Fruit fly (Drosophila melanogaster) whole organism, wandering third instar larva: ENCODE measurements around the gene CG43400.

ENCODE experiments used
- Abd-B ChIP-seq: fragments of >200 bp; optimal IDR thresholded peaks from 2 replicates; lab custom pipeline; 2017; ENCODE audit warnings: missing biosample characterization, missing genetic modification characterization
- CG32264 ChIP-seq: fragments of 200-800 bp; sonication (Bioruptor generic); optimal IDR thresholded peaks from 2 replicates; lab custom pipeline; 2016; ENCODE audit warnings: missing biosample characterization, missing genetic modification characterization
- CG9705 ChIP-seq: fragments of 200-800 bp; sonication (Bioruptor generic); optimal IDR thresholded peaks from 2 replicates; lab custom pipeline; 2018; ENCODE audit warnings: missing biosample characterization, mild to moderate bottlenecking, missing genetic modification characterization
- CrebA ChIP-seq: fragments of 200-800 bp; sonication (Bioruptor generic); optimal IDR thresholded peaks from 2 replicates; lab custom pipeline; 2016; ENCODE audit warnings: missing biosample characterization, mild to moderate bottlenecking, missing genetic modification characterization, borderline replicate concordance
- Dfd ChIP-seq: fragments of >200 bp; optimal IDR thresholded peaks from 2 replicates; lab custom pipeline; 2017; ENCODE audit warnings: missing biosample characterization, missing genetic modification characterization
- Dif ChIP-seq: fragments of 200-275, 200-300 bp; sonication (Bioruptor generic); optimal IDR thresholded peaks from 2 replicates; lab custom pipeline; 2018; ENCODE audit warnings: missing biosample characterization, missing genetic modification characterization; ENCODE audit not compliant: partially characterized antibody
- GATAd ChIP-seq: sonication (Bioruptor generic); optimal IDR thresholded peaks from 2 replicates; lab custom pipeline; 2016; ENCODE audit warnings: missing biosample characterization, missing genetic modification characterization
- HLH106 ChIP-seq: fragments of 200-800 bp; optimal IDR thresholded peaks from 3 replicates; lab custom pipeline; 2019; ENCODE audit warnings: missing biosample characterization, mild to moderate bottlenecking, missing genetic modification characterization, moderate library complexity
- Hnf4 ChIP-seq: fragments of 200-800 bp; sonication (Bioruptor generic); optimal IDR thresholded peaks from 2 replicates; lab custom pipeline; 2016; ENCODE audit warnings: missing biosample characterization, mild to moderate bottlenecking, missing genetic modification characterization
- Hr78 ChIP-seq: fragments of >200 bp; optimal IDR thresholded peaks from 2 replicates; lab custom pipeline; 2017; ENCODE audit warnings: missing biosample characterization, missing genetic modification characterization
- Hr83 ChIP-seq: fragments of 200-300 bp; sonication (Bioruptor generic); optimal IDR thresholded peaks from 2 replicates; lab custom pipeline; 2016; ENCODE audit warnings: missing biosample characterization, mild to moderate bottlenecking, missing genetic modification characterization, moderate library complexity; ENCODE audit not compliant: poor library complexity, severe bottlenecking
- Jra ChIP-seq: sonication (Bioruptor generic); optimal IDR thresholded peaks from 2 replicates; lab custom pipeline; 2016; ENCODE audit warnings: missing biosample characterization, missing genetic modification characterization
- Mio ChIP-seq: sonication (Bioruptor generic); optimal IDR thresholded peaks from 2 replicates; lab custom pipeline; 2016; ENCODE audit warnings: missing biosample characterization, missing genetic modification characterization
- N ChIP-seq: fragments of >200 bp; optimal IDR thresholded peaks from 2 replicates; lab custom pipeline; 2018; ENCODE audit warnings: missing biosample characterization, missing external identifiers, missing genetic modification characterization
- OdsH ChIP-seq: fragments of 200-800 bp; sonication (Bioruptor generic); optimal IDR thresholded peaks from 2 replicates; lab custom pipeline; 2016; ENCODE audit warnings: missing biosample characterization, mild to moderate bottlenecking, missing genetic modification characterization
- Rel ChIP-seq, 2 experiments: fragments of 200-800 bp; sonication (Bioruptor generic) in 1 of 2; optimal IDR thresholded peaks; 2 replicates in 1 of 2; 3 replicates in 1 of 2; lab custom pipeline; 2016 to 2019; ENCODE audit warnings: mild to moderate bottlenecking in 2 of 2, missing biosample characterization in 2 of 2, missing genetic modification characterization in 2 of 2, moderate library complexity in 1 of 2
- Sp1 ChIP-seq: fragments of 200-800 bp; sonication (Bioruptor generic); optimal IDR thresholded peaks from 3 replicates; lab custom pipeline; 2019; ENCODE audit warnings: missing biosample characterization, mild to moderate bottlenecking, missing genetic modification characterization, moderate library complexity
- Vsx2 ChIP-seq: fragments of 200-300, 225-300 bp; sonication (Bioruptor generic); optimal IDR thresholded peaks from 2 replicates; lab custom pipeline; 2018; ENCODE audit warnings: missing biosample characterization, missing genetic modification characterization; ENCODE audit not compliant: partially characterized antibody
- br ChIP-seq: fragments of 200-800 bp; sonication (Bioruptor generic); optimal IDR thresholded peaks from 2 replicates; lab custom pipeline; 2016; ENCODE audit warnings: missing biosample characterization, missing genetic modification characterization
- brk ChIP-seq: fragments of 200-800 bp; sonication (Bioruptor generic); optimal IDR thresholded peaks from 2 replicates; lab custom pipeline; 2016; ENCODE audit warnings: missing biosample characterization, mild to moderate bottlenecking, missing genetic modification characterization
- dl ChIP-seq, 2 experiments: fragments of 175-275, 200-275 bp in 1 of 2; fragments of 200-275 bp in 1 of 2; sonication (Bioruptor generic); optimal IDR thresholded peaks; lab custom pipeline; 2018; ENCODE audit warnings: mild to moderate bottlenecking in 2 of 2, missing biosample characterization in 2 of 2, missing genetic modification characterization in 2 of 2, moderate library complexity in 2 of 2; ENCODE audit not compliant: partially characterized antibody in 2 of 2, insufficient read depth in 1 of 2
- dmrt93B ChIP-seq: fragments of 200-800 bp; sonication (Bioruptor generic); optimal IDR thresholded peaks from 2 replicates; lab custom pipeline; 2018; ENCODE audit warnings: missing biosample characterization, mild to moderate bottlenecking, missing genetic modification characterization
- dsf ChIP-seq: sonication (Bioruptor generic); optimal IDR thresholded peaks from 2 replicates; lab custom pipeline; 2016; ENCODE audit warnings: missing biosample characterization, missing genetic modification characterization, borderline replicate concordance
- ey ChIP-seq: fragments of 200-800 bp; sonication (Bioruptor generic); optimal IDR thresholded peaks from 2 replicates; lab custom pipeline; 2016; ENCODE audit warnings: missing biosample characterization, missing genetic modification characterization
- foxo ChIP-seq, 2 experiments: fragments of 200-800 bp; sonication (Bioruptor generic); optimal IDR thresholded peaks; 2 replicates in 1 of 2; 3 replicates in 1 of 2; lab custom pipeline; 2016 to 2017; ENCODE audit warnings: missing biosample characterization in 2 of 2, missing genetic modification characterization in 2 of 2
- fru ChIP-seq: fragments of 200-800 bp; sonication (Bioruptor generic); optimal IDR thresholded peaks from 3 replicates; lab custom pipeline; 2016; ENCODE audit warnings: missing biosample characterization, mild to moderate bottlenecking, missing genetic modification characterization
- h ChIP-seq: fragments of 200-800 bp; sonication (Bioruptor generic); optimal IDR thresholded peaks from 3 replicates; lab custom pipeline; 2016; ENCODE audit warnings: missing biosample characterization, mild to moderate bottlenecking, missing genetic modification characterization
- jim ChIP-seq: fragments of 175-275, 200-325 bp; sonication (Bioruptor generic); optimal IDR thresholded peaks from 2 replicates; lab custom pipeline; 2016; ENCODE audit warnings: missing biosample characterization, mild to moderate bottlenecking, missing genetic modification characterization
- lola ChIP-seq: fragments of >200 bp; optimal IDR thresholded peaks from 2 replicates; lab custom pipeline; 2017; ENCODE audit warnings: missing biosample characterization, missing genetic modification characterization
- pan ChIP-seq: fragments of >200 bp; optimal IDR thresholded peaks from 2 replicates; lab custom pipeline; 2017
- psq ChIP-seq: fragments of 200-800 bp; sonication (Bioruptor generic); optimal IDR thresholded peaks from 3 replicates; lab custom pipeline; 2017; ENCODE audit warnings: missing biosample characterization, mild to moderate bottlenecking, missing genetic modification characterization, moderate library complexity
- sage ChIP-seq: fragments of 200-800 bp; sonication (Bioruptor generic); optimal IDR thresholded peaks from 2 replicates; lab custom pipeline; 2016; ENCODE audit warnings: missing biosample characterization, mild to moderate bottlenecking, missing genetic modification characterization
- sv ChIP-seq: fragments of 200-800 bp; sonication (Bioruptor generic); optimal IDR thresholded peaks from 3 replicates; lab custom pipeline; 2016; ENCODE audit warnings: missing biosample characterization, missing genetic modification characterization
- tai ChIP-seq: sonication (Bioruptor generic); optimal IDR thresholded peaks from 2 replicates; lab custom pipeline; 2016; ENCODE audit warnings: missing biosample characterization, missing genetic modification characterization
- woc ChIP-seq: sonication (Bioruptor generic); optimal IDR thresholded peaks from 2 replicates; lab custom pipeline; 2016; ENCODE audit warnings: missing biosample characterization, mild to moderate bottlenecking, missing genetic modification characterization

Gene CG43400

dm6 chr2L:8519390-8519789 is 28.9 kb downstream of the CG43400 start, which contains the start of gene Sgp:
TSS of gene Sgp (plus strand) at chr2L:8519690.
- TF ChIP-seq OdsH (GFP tag; lab: Kevin White, UChicago) (no peak), Abd-B (GFP tag; lab: Kevin White, UChicago) (no peak), CG32264 (GFP tag; lab: Kevin White, UChicago) (no peak), brk (GFP tag; lab: Kevin White, UChicago) (no peak), dsf (no peak), CrebA (GFP tag; lab: Kevin White, UChicago) (no peak), HLH106 (no peak), tai (GFP tag; lab: Kevin White, UChicago) (no peak), Rel (GFP tag; optimal IDR thresholded peaks at IDR 0.05; lab: Kevin White, UChicago) (no peak), Rel (tag; optimal IDR thresholded peaks at IDR 0.05; lab: Kevin White, UChicago) (no peak), CG9705 (GFP tag; lab: Kevin White, UChicago) (no peak), sv (GFP tag; lab: Kevin White, UChicago) (no peak), ey (GFP tag; lab: Kevin White, UChicago) (no peak), Vsx2 (GFP tag; lab: Kevin White, UChicago) (no peak)

- TF ChIP-seq jim (no peak), HLH106 (no peak), Dif (GFP tag; lab: Kevin White, UChicago) (peak; percentile 51), tai (GFP tag; lab: Kevin White, UChicago) (no peak), h (GFP tag; lab: Kevin White, UChicago) (peak; percentile 14), Mio (GFP tag; lab: Kevin White, UChicago) (no peak), foxo (GFP tag; optimal IDR thresholded peaks at IDR 0.05; lab: Kevin White, UChicago) (no peak), fru (GFP tag; lab: Kevin White, UChicago) (no peak), Sp1 (GFP tag; lab: Kevin White, UChicago) (no peak)
Measured at dm6 chr2L:8521724-8522309, 31.3 kb downstream of the CG43400 start, which contains the start of gene Acer. TSS of gene Acer (plus strand) at chr2L:8521933.

dm6 chr2L:8522781-8523180 is 32.2 kb downstream of the CG43400 start:
- no peak for TF ChIP-seq lola
- TF ChIP-seq, all 38 proteins: peak for 0

- TF ChIP-seq h (GFP tag; lab: Kevin White, UChicago) = no peak
- no peak for TF ChIP-seq Hr83 (GFP tag; lab: Kevin White, UChicago)
- no peak for TF ChIP-seq dl (GFP tag; optimal IDR thresholded peaks at IDR 0.05; lab: Kevin White, UChicago; ENCODE audit: insufficient read depth in 1 of 2, partially characterized antibody in 2 of 2)
- no peak for TF ChIP-seq psq
- no peak for TF ChIP-seq Vsx2 (GFP tag; lab: Kevin White, UChicago)
- TF ChIP-seq OdsH (GFP tag; lab: Kevin White, UChicago) = no peak
- TF ChIP-seq Sp1 (GFP tag; lab: Kevin White, UChicago) = no peak
Measured at dm6 chr2L:8525000-8525399, 34.5 kb downstream of the CG43400 start.

dm6 chr2L:8528318-8528717 is 37.8 kb downstream of the CG43400 start, which contains the start of the genes lmgA and lmgB:
TSS of gene lmgA (minus strand) at chr2L:8528618.
TSS of gene lmgB (minus strand) at chr2L:8528618.
- TF ChIP-seq Hnf4 (GFP tag; lab: Kevin White, UChicago) (peak; percentile 51), Dfd (GFP tag; lab: Kevin White, UChicago) (no peak), sv (GFP tag; lab: Kevin White, UChicago) (peak; percentile 22), br (GFP tag; lab: Kevin White, UChicago) (no peak), woc (GFP tag; lab: Kevin White, UChicago) (no peak), Vsx2 (GFP tag; lab: Kevin White, UChicago) (no peak), N (GFP tag; lab: Kevin White, UChicago) (no peak), Mio (GFP tag; lab: Kevin White, UChicago) (no peak), ey (GFP tag; lab: Kevin White, UChicago) (no peak), Abd-B (GFP tag; lab: Kevin White, UChicago) (no peak), dsf (no peak), dl (GFP tag; optimal IDR thresholded peaks at IDR 0.05; lab: Kevin White, UChicago; ENCODE audit: insufficient read depth in 1 of 2, partially characterized antibody in 2 of 2) (no peak), lola (no peak), Dif (GFP tag; lab: Kevin White, UChicago) (no peak), sage (GFP tag; lab: Kevin White, UChicago) (peak; percentile 27), brk (GFP tag; lab: Kevin White, UChicago) (no peak), tai (GFP tag; lab: Kevin White, UChicago) (no peak), CrebA (GFP tag; lab: Kevin White, UChicago) (no peak), fru (GFP tag; lab: Kevin White, UChicago) (peak; percentile 7), psq (no peak), Hr83 (GFP tag; lab: Kevin White, UChicago) (peak; percentile 73), h (GFP tag; lab: Kevin White, UChicago) (peak; percentile 42), foxo (GFP tag; optimal IDR thresholded peaks at IDR 0.05; lab: Kevin White, UChicago) (peak in 1 of 2 experiments; percentile 68), Sp1 (GFP tag; lab: Kevin White, UChicago) (no peak), dmrt93B (GFP tag; lab: Kevin White, UChicago) (no peak), GATAd (GFP tag; lab: Kevin White, UChicago) (no peak), Hr78 (GFP tag; lab: Kevin White, UChicago) (no peak), Rel (GFP tag; optimal IDR thresholded peaks at IDR 0.05; lab: Kevin White, UChicago) (no peak), Rel (tag; optimal IDR thresholded peaks at IDR 0.05; lab: Kevin White, UChicago) (no peak), Jra (GFP tag; lab: Kevin White, UChicago) (no peak), pan (lab: Kevin White, UChicago) (no peak), jim (peak; percentile 63), CG32264 (GFP tag; lab: Kevin White, UChicago) (no peak)
